Worm (Caenorhabditis elegans): Measurements from ENCODE around the gene gst-40.

DNA sequence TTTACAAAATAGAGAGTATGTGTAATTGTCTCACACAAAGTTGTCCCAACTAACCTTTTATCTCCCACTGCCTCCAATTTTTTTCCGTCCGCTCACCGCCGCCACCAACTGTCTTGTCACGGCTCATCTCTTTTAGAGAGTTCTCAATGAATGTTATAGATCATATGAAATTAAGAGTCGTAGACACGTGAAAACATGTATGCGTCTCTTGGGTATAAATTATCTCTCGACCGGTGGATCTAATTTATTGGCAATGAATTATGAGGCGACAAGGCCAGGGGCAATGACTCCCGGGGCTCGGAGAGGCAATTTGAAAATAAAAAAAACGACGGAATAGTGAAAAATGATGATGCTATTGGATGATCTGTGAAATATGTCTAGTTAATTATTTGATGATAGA is 19.6 kb upstream of the gst-40 start:
- no peak for TF ChIP-seq W03F9.2 (tag; optimal IDR thresholded peaks at IDR 0.05)
- TF ChIP-seq him-1 (tag; optimal IDR thresholded peaks at IDR 0.05): no peak

All from whole organism, L4/young adult.